Fruit fly (Drosophila melanogaster) whole organism, wandering third instar larva: ENCODE data around the gene CG2698.
A peak's percentile ranks its signal among the peaks of the same experiment; 100 is the strongest.

Experiments
- Abd-B ChIP-seq: fragments of >200 bp; optimal IDR thresholded peaks from 2 replicates; lab custom pipeline; 2017; ENCODE audit warnings: missing biosample characterization, missing genetic modification characterization
- CG32264 ChIP-seq: fragments of 200-800 bp; sonication (Bioruptor generic); optimal IDR thresholded peaks from 2 replicates; lab custom pipeline; 2016; ENCODE audit warnings: missing biosample characterization, missing genetic modification characterization
- CG9705 ChIP-seq: fragments of 200-800 bp; sonication (Bioruptor generic); optimal IDR thresholded peaks from 2 replicates; lab custom pipeline; 2018; ENCODE audit warnings: missing biosample characterization, mild to moderate bottlenecking, missing genetic modification characterization
- CrebA ChIP-seq: fragments of 200-800 bp; sonication (Bioruptor generic); optimal IDR thresholded peaks from 2 replicates; lab custom pipeline; 2016; ENCODE audit warnings: missing biosample characterization, mild to moderate bottlenecking, missing genetic modification characterization, borderline replicate concordance
- Dfd ChIP-seq: fragments of >200 bp; optimal IDR thresholded peaks from 2 replicates; lab custom pipeline; 2017; ENCODE audit warnings: missing biosample characterization, missing genetic modification characterization
- Dif ChIP-seq: fragments of 200-275, 200-300 bp; sonication (Bioruptor generic); optimal IDR thresholded peaks from 2 replicates; lab custom pipeline; 2018; ENCODE audit warnings: missing biosample characterization, missing genetic modification characterization; ENCODE audit not compliant: partially characterized antibody
- GATAd ChIP-seq: sonication (Bioruptor generic); optimal IDR thresholded peaks from 2 replicates; lab custom pipeline; 2016; ENCODE audit warnings: missing biosample characterization, missing genetic modification characterization
- HLH106 ChIP-seq: fragments of 200-800 bp; optimal IDR thresholded peaks from 3 replicates; lab custom pipeline; 2019; ENCODE audit warnings: missing biosample characterization, mild to moderate bottlenecking, missing genetic modification characterization, moderate library complexity
- Hnf4 ChIP-seq: fragments of 200-800 bp; sonication (Bioruptor generic); optimal IDR thresholded peaks from 2 replicates; lab custom pipeline; 2016; ENCODE audit warnings: missing biosample characterization, mild to moderate bottlenecking, missing genetic modification characterization
- Hr78 ChIP-seq: fragments of >200 bp; optimal IDR thresholded peaks from 2 replicates; lab custom pipeline; 2017; ENCODE audit warnings: missing biosample characterization, missing genetic modification characterization
- Jra ChIP-seq: sonication (Bioruptor generic); optimal IDR thresholded peaks from 2 replicates; lab custom pipeline; 2016; ENCODE audit warnings: missing biosample characterization, missing genetic modification characterization
- Mio ChIP-seq: sonication (Bioruptor generic); optimal IDR thresholded peaks from 2 replicates; lab custom pipeline; 2016; ENCODE audit warnings: missing biosample characterization, missing genetic modification characterization
- Myc ChIP-seq: fragments of >200 bp; optimal IDR thresholded peaks from 2 replicates; lab custom pipeline; 2017
- N ChIP-seq: fragments of >200 bp; optimal IDR thresholded peaks from 2 replicates; lab custom pipeline; 2018; ENCODE audit warnings: missing biosample characterization, missing external identifiers, missing genetic modification characterization
- OdsH ChIP-seq: fragments of 200-800 bp; sonication (Bioruptor generic); optimal IDR thresholded peaks from 2 replicates; lab custom pipeline; 2016; ENCODE audit warnings: missing biosample characterization, mild to moderate bottlenecking, missing genetic modification characterization
- Rel ChIP-seq, 2 experiments: fragments of 200-800 bp; sonication (Bioruptor generic) in 1 of 2; optimal IDR thresholded peaks; 2 replicates in 1 of 2; 3 replicates in 1 of 2; lab custom pipeline; 2016 to 2019; ENCODE audit warnings: mild to moderate bottlenecking in 2 of 2, missing biosample characterization in 2 of 2, missing genetic modification characterization in 2 of 2, moderate library complexity in 1 of 2
- Vsx2 ChIP-seq: fragments of 200-300, 225-300 bp; sonication (Bioruptor generic); optimal IDR thresholded peaks from 2 replicates; lab custom pipeline; 2018; ENCODE audit warnings: missing biosample characterization, missing genetic modification characterization; ENCODE audit not compliant: partially characterized antibody
- br ChIP-seq: fragments of 200-800 bp; sonication (Bioruptor generic); optimal IDR thresholded peaks from 2 replicates; lab custom pipeline; 2016; ENCODE audit warnings: missing biosample characterization, missing genetic modification characterization
- brk ChIP-seq: fragments of 200-800 bp; sonication (Bioruptor generic); optimal IDR thresholded peaks from 2 replicates; lab custom pipeline; 2016; ENCODE audit warnings: missing biosample characterization, mild to moderate bottlenecking, missing genetic modification characterization
- dl ChIP-seq, 2 experiments: fragments of 175-275, 200-275 bp in 1 of 2; fragments of 200-275 bp in 1 of 2; sonication (Bioruptor generic); optimal IDR thresholded peaks; lab custom pipeline; 2018; ENCODE audit warnings: mild to moderate bottlenecking in 2 of 2, missing biosample characterization in 2 of 2, missing genetic modification characterization in 2 of 2, moderate library complexity in 2 of 2; ENCODE audit not compliant: partially characterized antibody in 2 of 2, insufficient read depth in 1 of 2
- dmrt93B ChIP-seq: fragments of 200-800 bp; sonication (Bioruptor generic); optimal IDR thresholded peaks from 2 replicates; lab custom pipeline; 2018; ENCODE audit warnings: missing biosample characterization, mild to moderate bottlenecking, missing genetic modification characterization
- dsf ChIP-seq: sonication (Bioruptor generic); optimal IDR thresholded peaks from 2 replicates; lab custom pipeline; 2016; ENCODE audit warnings: missing biosample characterization, missing genetic modification characterization, borderline replicate concordance
- ey ChIP-seq: fragments of 200-800 bp; sonication (Bioruptor generic); optimal IDR thresholded peaks from 2 replicates; lab custom pipeline; 2016; ENCODE audit warnings: missing biosample characterization, missing genetic modification characterization
- foxo ChIP-seq, 2 experiments: fragments of 200-800 bp; sonication (Bioruptor generic); optimal IDR thresholded peaks; 2 replicates in 1 of 2; 3 replicates in 1 of 2; lab custom pipeline; 2016 to 2017; ENCODE audit warnings: missing biosample characterization in 2 of 2, missing genetic modification characterization in 2 of 2
- fru ChIP-seq: fragments of 200-800 bp; sonication (Bioruptor generic); optimal IDR thresholded peaks from 3 replicates; lab custom pipeline; 2016; ENCODE audit warnings: missing biosample characterization, mild to moderate bottlenecking, missing genetic modification characterization
- h ChIP-seq: fragments of 200-800 bp; sonication (Bioruptor generic); optimal IDR thresholded peaks from 3 replicates; lab custom pipeline; 2016; ENCODE audit warnings: missing biosample characterization, mild to moderate bottlenecking, missing genetic modification characterization
- jim ChIP-seq: fragments of 175-275, 200-325 bp; sonication (Bioruptor generic); optimal IDR thresholded peaks from 2 replicates; lab custom pipeline; 2016; ENCODE audit warnings: missing biosample characterization, mild to moderate bottlenecking, missing genetic modification characterization
- pan ChIP-seq: fragments of >200 bp; optimal IDR thresholded peaks from 2 replicates; lab custom pipeline; 2017
- rgr ChIP-seq: fragments of 200-800 bp; sonication (Bioruptor generic); optimal IDR thresholded peaks from 3 replicates; lab custom pipeline; 2016; ENCODE audit warnings: missing biosample characterization, mild to moderate bottlenecking, missing genetic modification characterization
- sage ChIP-seq: fragments of 200-800 bp; sonication (Bioruptor generic); optimal IDR thresholded peaks from 2 replicates; lab custom pipeline; 2016; ENCODE audit warnings: missing biosample characterization, mild to moderate bottlenecking, missing genetic modification characterization
- sv ChIP-seq: fragments of 200-800 bp; sonication (Bioruptor generic); optimal IDR thresholded peaks from 3 replicates; lab custom pipeline; 2016; ENCODE audit warnings: missing biosample characterization, missing genetic modification characterization
- tai ChIP-seq: sonication (Bioruptor generic); optimal IDR thresholded peaks from 2 replicates; lab custom pipeline; 2016; ENCODE audit warnings: missing biosample characterization, missing genetic modification characterization
- woc ChIP-seq: sonication (Bioruptor generic); optimal IDR thresholded peaks from 2 replicates; lab custom pipeline; 2016; ENCODE audit warnings: missing biosample characterization, mild to moderate bottlenecking, missing genetic modification characterization

Gene CG2698

dm6 chr3R:7992100-7992499 lies 9.3 kb upstream of the CG2698 start:
- TF ChIP-seq HLH106 (tag; lab: Kevin White, UChicago) (no peak), Mio (GFP tag; lab: Kevin White, UChicago) (no peak), Myc (lab: Kevin White, UChicago) (no peak), OdsH (GFP tag; lab: Kevin White, UChicago) (no peak)

dm6 chr3R:7993506-7993905 lies 7.9 kb upstream of the CG2698 start:
- no peak for TF ChIP-seq fru
- no peak for TF ChIP-seq ey (GFP tag; lab: Kevin White, UChicago)
- peak; percentile 72 for TF ChIP-seq Dfd (GFP tag; lab: Kevin White, UChicago)
- TF ChIP-seq tai (GFP tag; lab: Kevin White, UChicago) = no peak
- TF ChIP-seq Rel (GFP tag; optimal IDR thresholded peaks at IDR 0.05; lab: Kevin White, UChicago) = no peak
- TF ChIP-seq Rel (tag; optimal IDR thresholded peaks at IDR 0.05; lab: Kevin White, UChicago) = peak; percentile 2
- no peak for TF ChIP-seq GATAd (GFP tag; lab: Kevin White, UChicago)
- no peak for TF ChIP-seq Hr78
- TF ChIP-seq Vsx2 (GFP tag; lab: Kevin White, UChicago) = no peak
- no peak for TF ChIP-seq Jra (GFP tag; lab: Kevin White, UChicago)
- TF ChIP-seq pan = no peak
- no peak for TF ChIP-seq Abd-B (GFP tag; lab: Kevin White, UChicago)
- TF ChIP-seq sage (GFP tag; lab: Kevin White, UChicago) = no peak
- TF ChIP-seq sv (GFP tag; lab: Kevin White, UChicago) = no peak
- no peak for TF ChIP-seq rgr (GFP tag; lab: Kevin White, UChicago)
- TF ChIP-seq HLH106 (tag; lab: Kevin White, UChicago) = no peak
- TF ChIP-seq foxo (GFP tag; optimal IDR thresholded peaks at IDR 0.05; lab: Kevin White, UChicago) = no peak
- TF ChIP-seq Dif (GFP tag; lab: Kevin White, UChicago) = peak; percentile 27
- no peak for TF ChIP-seq CrebA
- TF ChIP-seq CG9705 (GFP tag; lab: Kevin White, UChicago) = no peak
- no peak for TF ChIP-seq dsf (GFP tag; lab: Kevin White, UChicago)
- TF ChIP-seq Mio (GFP tag; lab: Kevin White, UChicago) = no peak
- no peak for TF ChIP-seq woc (GFP tag; lab: Kevin White, UChicago)
- no peak for TF ChIP-seq jim (GFP tag; lab: Kevin White, UChicago)
- no peak for TF ChIP-seq N (GFP tag; lab: Kevin White, UChicago)
- TF ChIP-seq br (GFP tag; lab: Kevin White, UChicago) = no peak
- TF ChIP-seq, all 38 proteins: peak for 3

- TF ChIP-seq tai (GFP tag; lab: Kevin White, UChicago) (no peak), Vsx2 (GFP tag; lab: Kevin White, UChicago) (no peak), Mio (GFP tag; lab: Kevin White, UChicago) (no peak), Hnf4 (GFP tag; lab: Kevin White, UChicago) (no peak), brk (GFP tag; lab: Kevin White, UChicago) (no peak), ey (GFP tag; lab: Kevin White, UChicago) (no peak), OdsH (GFP tag; lab: Kevin White, UChicago) (no peak), Jra (GFP tag; lab: Kevin White, UChicago) (no peak), sage (GFP tag; lab: Kevin White, UChicago) (no peak), HLH106 (tag; lab: Kevin White, UChicago) (no peak), br (GFP tag; lab: Kevin White, UChicago) (no peak)
Observed at dm6 chr3R:7994629-7995028, 6.7 kb upstream of the CG2698 start.

- no peak for TF ChIP-seq dmrt93B (GFP tag; lab: Kevin White, UChicago)
- TF ChIP-seq, all 38 proteins: peak for 0
Observed at dm6 chr3R:7995722-7996121, 5.6 kb upstream of the CG2698 start, which contains the start of gene Elovl7. Gene Elovl7 (minus strand): TSS chr3R:7995852.

dm6 chr3R:7998778-7999177 lies 2.6 kb upstream of the CG2698 start:
- TF ChIP-seq HLH106 (tag; lab: Kevin White, UChicago) = no peak
- TF ChIP-seq h (GFP tag; lab: Kevin White, UChicago) = no peak
- TF ChIP-seq CG32264 (GFP tag; lab: Kevin White, UChicago) = no peak
- TF ChIP-seq tai (GFP tag; lab: Kevin White, UChicago) = no peak
- no peak for TF ChIP-seq ey (GFP tag; lab: Kevin White, UChicago)
- no peak for TF ChIP-seq Jra (GFP tag; lab: Kevin White, UChicago)
- no peak for TF ChIP-seq Myc (lab: Kevin White, UChicago)
- no peak for TF ChIP-seq Dif (GFP tag; lab: Kevin White, UChicago)
- TF ChIP-seq fru = no peak
- no peak for TF ChIP-seq dl (GFP tag; optimal IDR thresholded peaks at IDR 0.05; lab: Kevin White, UChicago; ENCODE audit: insufficient read depth in 1 of 2, partially characterized antibody in 2 of 2)
- TF ChIP-seq, all 38 proteins: peak for 0
